Worm (Caenorhabditis elegans) whole organism, young adult: Measurements from ENCODE around the gene R07B7.12.

Source experiments
- B0019.2 ChIP-seq: fragments of 200-800 bp; sonication (Bioruptor generic); conservative IDR thresholded peaks from 2 replicates; pipeline ENCODE4 v1.3.6; 2022; ENCODE audit warnings: missing genetic modification reagents, missing genetic modification characterization, missing compliant biosample characterization
- B0035.1 ChIP-seq: sonication (generic microtip); optimal IDR thresholded peaks from 2 replicates; lab custom pipeline; 2016; ENCODE audit warnings: missing genetic modification characterization, mild to moderate bottlenecking, missing compliant biosample characterization, missing genotype, missing genetic modification reagents
- C06A6.2 ChIP-seq: fragments of 200-800 bp; sonication (Bioruptor generic); conservative IDR thresholded peaks from 2 replicates; pipeline ENCODE4 v1.3.6; 2022; ENCODE audit warnings: missing genetic modification characterization, missing compliant biosample characterization
- C17E4.6 ChIP-seq: fragments of 200-800 bp; sonication (Bioruptor generic); IDR thresholded peaks from 2 replicates; pipeline ENCODE4 v1.3.6; 2022; ENCODE audit warnings: missing genetic modification reagents, missing genetic modification characterization, missing compliant biosample characterization
- F22D6.2 ChIP-seq: sonication (generic microtip); optimal IDR thresholded peaks from 2 replicates; lab custom pipeline; 2016; ENCODE audit warnings: mild to moderate bottlenecking, missing genetic modification characterization, missing compliant biosample characterization
- F23B12.7 ChIP-seq: sonication (generic microtip); optimal IDR thresholded peaks from 2 replicates; lab custom pipeline; 2017; ENCODE audit warnings: missing genetic modification characterization, mild to moderate bottlenecking, missing compliant biosample characterization, antibody characterized with exemption, moderate library complexity; ENCODE audit not compliant: insufficient read depth
- Y53G8AR.9 ChIP-seq: fragments of 200-800 bp; sonication (Bioruptor generic); conservative IDR thresholded peaks from 2 replicates; pipeline ENCODE4 v1.3.6; 2022; ENCODE audit warnings: missing genetic modification reagents, missing genetic modification characterization, missing compliant biosample characterization
- Y56A3A.18 ChIP-seq: fragments of 200-800 bp; sonication (Bioruptor generic); IDR thresholded peaks from 2 replicates; pipeline ENCODE4 v1.3.6; 2022; ENCODE audit warnings: missing genetic modification reagents, missing genetic modification characterization, missing compliant biosample characterization
- athp-1 ChIP-seq: sonication (generic microtip); optimal IDR thresholded peaks from 2 replicates; lab custom pipeline; 2017; ENCODE audit warnings: mild to moderate bottlenecking, missing genetic modification characterization, missing compliant biosample characterization
- bed-2 ChIP-seq: fragments of 200-800 bp; sonication (Bioruptor generic); IDR thresholded peaks from 2 replicates; pipeline ENCODE4 v1.3.6; 2022; ENCODE audit warnings: missing genetic modification reagents, missing genetic modification characterization, missing compliant biosample characterization
- cebp-1 ChIP-seq, 2 experiments: fragments of 200-800 bp in 1 of 2; sonication (Bioruptor generic) in 1 of 2; sonication (generic microtip) in 1 of 2; IDR thresholded peaks in 1 of 2; optimal IDR thresholded peaks in 1 of 2; 2 replicates each; pipeline versions ENCODE4 v1.3.6 to Lab custom; 2017 to 2022; ENCODE audit warnings: missing compliant biosample characterization in 2 of 2, missing genetic modification characterization in 2 of 2, mild to moderate bottlenecking in 1 of 2, missing genetic modification reagents in 1 of 2, moderate library complexity in 1 of 2
- ceh-100 ChIP-seq: fragments of 200-800 bp; sonication (Bioruptor generic); IDR thresholded peaks from 2 replicates; pipeline ENCODE4 v1.3.6; 2022; ENCODE audit warnings: missing genetic modification reagents, missing genetic modification characterization, missing compliant biosample characterization
- ceh-27 ChIP-seq: fragments of 200-800 bp; sonication (Bioruptor generic); optimal IDR thresholded peaks from 2 replicates; lab custom pipeline; 2018; ENCODE audit warnings: mild to moderate bottlenecking, missing genetic modification characterization, moderate library complexity, missing compliant biosample characterization
- ceh-79 ChIP-seq: sonication (generic microtip); optimal IDR thresholded peaks from 2 replicates; lab custom pipeline; 2017; ENCODE audit warnings: mild to moderate bottlenecking, missing genetic modification characterization, missing compliant biosample characterization
- chd-7 ChIP-seq: sonication (generic microtip); optimal IDR thresholded peaks from 2 replicates; lab custom pipeline; 2016; ENCODE audit warnings: mild to moderate bottlenecking, missing genetic modification characterization, moderate library complexity, missing compliant biosample characterization
- die-1 ChIP-seq: sonication (generic microtip); optimal IDR thresholded peaks from 2 replicates; lab custom pipeline; 2016; ENCODE audit warnings: missing genotype, mild to moderate bottlenecking, missing genetic modification characterization, missing compliant biosample characterization
- egl-44 ChIP-seq: fragments of 200-800 bp; sonication (Bioruptor generic); IDR thresholded peaks from 2 replicates; pipeline ENCODE4 v1.3.6; 2022; ENCODE audit warnings: missing genetic modification reagents, missing genetic modification characterization, missing compliant biosample characterization
- egrh-3 ChIP-seq: fragments of 200-800 bp; sonication (Bioruptor generic); IDR thresholded peaks from 2 replicates; pipeline ENCODE4 v1.3.6; 2022; ENCODE audit warnings: missing genetic modification reagents, missing genetic modification characterization, missing compliant biosample characterization
- hmg-1.2 ChIP-seq: fragments of 200-800 bp; sonication (Bioruptor generic); IDR thresholded peaks from 2 replicates; pipeline ENCODE4 v1.3.6; 2022; ENCODE audit warnings: missing genetic modification reagents, missing genetic modification characterization, missing compliant biosample characterization
- hmg-20 ChIP-seq: fragments of 200-800 bp; sonication (Bioruptor generic); IDR thresholded peaks from 2 replicates; pipeline ENCODE4 v1.3.6; 2022; ENCODE audit warnings: missing genetic modification reagents, missing genetic modification characterization, missing compliant biosample characterization
- lag-1 ChIP-seq: fragments of 200-800 bp; sonication (Bioruptor generic); IDR thresholded peaks from 2 replicates; pipeline ENCODE4 v1.3.6; 2022; ENCODE audit warnings: missing genetic modification reagents, missing genetic modification characterization, missing compliant biosample characterization
- let-607 ChIP-seq, 2 experiments: fragments of 200-800 bp in 1 of 2; sonication (Bioruptor generic) in 1 of 2; sonication (generic microtip) in 1 of 2; optimal IDR thresholded peaks; 2 replicates each; lab custom pipeline; 2016 to 2018; ENCODE audit warnings: mild to moderate bottlenecking in 2 of 2, missing compliant biosample characterization in 2 of 2, missing genetic modification characterization in 2 of 2, moderate library complexity in 2 of 2, missing genotype in 1 of 2
- lin-26 ChIP-seq: fragments of 200-800 bp; sonication (Bioruptor generic); IDR thresholded peaks from 2 replicates; pipeline ENCODE4 v1.3.6; 2022; ENCODE audit warnings: missing genetic modification reagents, missing genetic modification characterization, missing compliant biosample characterization
- lsy-27 ChIP-seq: sonication (generic microtip); optimal IDR thresholded peaks from 2 replicates; lab custom pipeline; 2017; ENCODE audit warnings: missing genetic modification characterization, mild to moderate bottlenecking, missing compliant biosample characterization, antibody characterized with exemption, missing genotype, borderline replicate concordance; ENCODE audit not compliant: insufficient read depth
- madf-6 ChIP-seq: fragments of 200-800 bp; sonication (Bioruptor generic); IDR thresholded peaks from 2 replicates; pipeline ENCODE4 v1.3.6; 2022; ENCODE audit warnings: missing genetic modification reagents, missing genetic modification characterization, missing compliant biosample characterization
- madf-8 ChIP-seq: fragments of 200-800 bp; sonication (Bioruptor generic); conservative IDR thresholded peaks from 2 replicates; pipeline ENCODE4 v1.3.6; 2022; ENCODE audit warnings: missing genetic modification reagents, missing genetic modification characterization, missing compliant biosample characterization
- mcd-1 ChIP-seq: fragments of 200-800 bp; sonication (Bioruptor generic); IDR thresholded peaks from 2 replicates; pipeline ENCODE4 v1.3.6; 2022; ENCODE audit warnings: missing genetic modification reagents, missing genetic modification characterization, missing compliant biosample characterization
- nhr-179 ChIP-seq: sonication (generic microtip); optimal IDR thresholded peaks from 2 replicates; lab custom pipeline; 2016; ENCODE audit warnings: mild to moderate bottlenecking, missing genetic modification characterization, missing compliant biosample characterization
- nhr-27 ChIP-seq: fragments of 200-800 bp; sonication (Bioruptor generic); optimal IDR thresholded peaks from 2 replicates; lab custom pipeline; 2018; ENCODE audit warnings: mild to moderate bottlenecking, missing genetic modification characterization, moderate library complexity, missing compliant biosample characterization
- nhr-80 ChIP-seq: sonication (generic microtip); optimal IDR thresholded peaks from 2 replicates; lab custom pipeline; 2016; ENCODE audit warnings: missing genetic modification characterization, missing compliant biosample characterization
- pha-4 ChIP-seq: fragments of 150-350 bp; sonication (generic microtip); optimal IDR thresholded peaks from 2 replicates; lab custom pipeline; 2014; ENCODE audit warnings: missing biosample characterization, missing genetic modification reagents, missing genetic modification characterization
- rcor-1 ChIP-seq: fragments of 200-800 bp; sonication (Bioruptor generic); IDR thresholded peaks from 2 replicates; pipeline ENCODE4 v1.3.6; 2022; ENCODE audit warnings: missing genetic modification reagents, missing genetic modification characterization, missing compliant biosample characterization
- sdz-38 ChIP-seq: sonication (generic microtip); optimal IDR thresholded peaks from 2 replicates; lab custom pipeline; 2016; ENCODE audit warnings: missing genotype, missing genetic modification characterization, missing compliant biosample characterization
- snpc-1.3 ChIP-seq: sonication (generic microtip); optimal IDR thresholded peaks from 2 replicates; lab custom pipeline; 2017; ENCODE audit warnings: missing genetic modification characterization, mild to moderate bottlenecking, missing compliant biosample characterization, antibody characterized with exemption, moderate library complexity, missing genotype, missing genetic modification reagents; ENCODE audit not compliant: insufficient read depth
- somi-1 ChIP-seq: fragments of 200-800 bp; sonication (Bioruptor generic); optimal IDR thresholded peaks from 2 replicates; lab custom pipeline; 2018; ENCODE audit warnings: mild to moderate bottlenecking, missing genetic modification characterization, missing compliant biosample characterization
- tbx-9 ChIP-seq: sonication (generic microtip); optimal IDR thresholded peaks from 2 replicates; lab custom pipeline; 2016; ENCODE audit warnings: borderline replicate concordance, missing genetic modification characterization, inconsistent platforms, missing compliant biosample characterization
- ztf-25 ChIP-seq: fragments of 200-800 bp; sonication (Bioruptor generic); IDR thresholded peaks from 2 replicates; pipeline ENCODE4 v1.3.6; 2022; ENCODE audit warnings: missing genetic modification reagents, missing genetic modification characterization, missing compliant biosample characterization
- ztf-6 ChIP-seq: fragments of 200-800 bp; sonication (Bioruptor generic); IDR thresholded peaks from 2 replicates; pipeline ENCODE4 v1.3.6; 2022; ENCODE audit warnings: missing genetic modification reagents, missing genetic modification characterization, missing compliant biosample characterization

The R07B7.12 gene

ce11 chrV:12080274-12080673 is 8.6 kb upstream of the R07B7.12 start, which contains the start of gene R07B7.9 (continued):
- TF ChIP-seq somi-1 (GFP tag; lab: Kevin White, UChicago) (no peak), B0035.1 (tag; lab: Kevin White, UChicago) (no peak), Y56A3A.18 (no peak)

ce11 chrV:12082932-12083331 is 5.9 kb upstream of the R07B7.12 start, which contains the start of gene R07B7.10:
TSS of gene R07B7.10 (plus strand) at chrV:12083216.
- no peak for TF ChIP-seq Y56A3A.18
- no peak for TF ChIP-seq hmg-20 (GFP tag; lab: Robert Waterston, UW)
- peak; percentile 75; the same call in 1 of the 2 replicates for TF ChIP-seq hmg-1.2 (GFP tag; lab: Robert Waterston, UW)

ce11 chrV:12084216-12084615 is 4.7 kb upstream of the R07B7.12 start, which contains the start of gene R07B7.8:
TSS of gene R07B7.8 (minus strand) at chrV:12084316.
- TF ChIP-seq nhr-80 (tag; lab: Kevin White, UChicago) (no peak), athp-1 (tag; lab: Kevin White, UChicago) (no peak), ceh-27 (GFP tag; lab: Kevin White, UChicago) (no peak), mcd-1 (GFP tag; lab: Robert Waterston, UW) (no peak), sdz-38 (tag; lab: Kevin White, UChicago) (no peak), B0019.2 (GFP tag; lab: Robert Waterston, UW) (no peak), F23B12.7 (tag; lab: Kevin White, UChicago) (no peak), lsy-27 (tag; lab: Kevin White, UChicago) (no peak), egl-44 (GFP tag; lab: Robert Waterston, UW) (no peak), egrh-3 (GFP tag; lab: Robert Waterston, UW) (no peak), die-1 (tag; lab: Kevin White, UChicago) (no peak), ztf-25 (GFP tag; lab: Robert Waterston, UW) (no peak), nhr-27 (tag; lab: Kevin White, UChicago) (no peak), rcor-1 (GFP tag; lab: Robert Waterston, UW) (no peak), pha-4 (no peak), Y53G8AR.9 (no peak), ztf-6 (GFP tag; lab: Robert Waterston, UW) (no peak), bed-2 (no peak), madf-8 (GFP tag; lab: Robert Waterston, UW) (no peak), C06A6.2 (GFP tag; lab: Robert Waterston, UW) (no peak)

ce11 chrV:12085867-12086634 is 2.8 kb upstream of the R07B7.12 start:
- TF ChIP-seq tbx-9 (tag; lab: Kevin White, UChicago) (no peak), let-607 (tag; optimal IDR thresholded peaks at IDR 0.05; lab: Kevin White, UChicago) (no peak), nhr-179 (tag; lab: Kevin White, UChicago) (no peak), chd-7 (tag; lab: Kevin White, UChicago) (no peak), lin-26 (no peak), madf-6 (GFP tag; lab: Robert Waterston, UW) (no peak), lag-1 (GFP tag; lab: Robert Waterston, UW) (no peak), ceh-79 (tag; lab: Kevin White, UChicago) (no peak), C17E4.6 (no peak), snpc-1.3 (tag; lab: Kevin White, UChicago) (no peak), F22D6.2 (tag; lab: Kevin White, UChicago) (no peak), cebp-1 (GFP tag; IDR thresholded peaks at IDR 0.05; lab: Robert Waterston, UW) (no peak), cebp-1 (tag; optimal IDR thresholded peaks at IDR 0.05; lab: Kevin White, UChicago) (no peak), ceh-100 (GFP tag; lab: Robert Waterston, UW) (no peak)
